Worm (Caenorhabditis elegans): ENCODE measurements around the gene C25E10.8.

C25E10.8 gene

DNA sequence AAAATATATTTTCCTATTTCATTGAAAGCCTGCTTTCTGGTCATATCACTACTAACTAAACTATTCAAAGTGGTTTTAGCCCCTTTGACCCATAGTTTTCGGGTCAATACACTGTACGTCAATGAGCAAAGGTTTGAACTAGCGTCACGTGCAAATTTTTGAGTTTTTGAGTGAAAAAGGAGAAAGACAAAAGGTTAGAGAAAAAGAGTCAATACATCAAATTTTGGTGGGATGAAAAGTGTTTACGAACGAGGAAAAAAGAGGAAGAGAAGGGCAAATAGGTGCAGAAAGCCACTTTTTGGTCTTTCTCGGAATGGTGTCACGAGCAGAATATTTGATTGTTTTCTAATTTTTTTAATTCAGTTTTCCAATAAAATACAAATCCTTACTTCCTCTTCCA, 22.0 kb upstream of the C25E10.8 start:
- TF ChIP-seq ceh-63 (GFP tag; optimal IDR thresholded peaks at IDR 0.05): no peak
- TF ChIP-seq aly-2 (tag; optimal IDR thresholded peaks at IDR 0.05): no peak
- TF ChIP-seq nhr-77 (tag; optimal IDR thresholded peaks at IDR 0.05): peak; percentile 34
- TF ChIP-seq unc-130 (tag; optimal IDR thresholded peaks at IDR 0.05): no peak
- TF ChIP-seq grh-1 (GFP tag; IDR thresholded peaks at IDR 0.05): no peak
- no peak for TF ChIP-seq ces-1 (GFP tag; optimal IDR thresholded peaks at IDR 0.05)
- TF ChIP-seq F16B12.6 (tag; optimal IDR thresholded peaks at IDR 0.05): no peak
- no peak for TF ChIP-seq snu-23 (GFP tag; optimal IDR thresholded peaks at IDR 0.05)
- TF ChIP-seq isw-1 (GFP tag; IDR thresholded peaks at IDR 0.05): no peak
- no peak for TF ChIP-seq skn-1 (tag; optimal IDR thresholded peaks at IDR 0.05)
- no peak for TF ChIP-seq snpc-4 (tag; optimal IDR thresholded peaks at IDR 0.05)
- no peak for TF ChIP-seq aha-1 (tag; optimal IDR thresholded peaks at IDR 0.05)
- peak; percentile 7 for TF ChIP-seq dsc-1 (tag; optimal IDR thresholded peaks at IDR 0.05)
- TF ChIP-seq hlh-17 (GFP tag; optimal IDR thresholded peaks at IDR 0.05; ENCODE audit: borderline replicate concordance): no peak
- no peak for TF ChIP-seq nhr-84 (tag; optimal IDR thresholded peaks at IDR 0.05)
- no peak for TF ChIP-seq nhr-12 (tag; optimal IDR thresholded peaks at IDR 0.05)
- TF ChIP-seq sup-37 (GFP tag; optimal IDR thresholded peaks at IDR 0.05): no peak
- TF ChIP-seq rnt-1 (tag; optimal IDR thresholded peaks at IDR 0.05): no peak
- TF ChIP-seq pax-3 (tag; optimal IDR thresholded peaks at IDR 0.05): no peak
- no peak for TF ChIP-seq ama-1 (optimal IDR thresholded peaks at IDR 0.05)
- TF ChIP-seq ztf-4 (tag; optimal IDR thresholded peaks at IDR 0.05): no peak
- no peak for TF ChIP-seq vab-15 (tag; optimal IDR thresholded peaks at IDR 0.05)
- no peak for TF ChIP-seq lir-3 (tag; optimal IDR thresholded peaks at IDR 0.05; ENCODE audit: poor library complexity)
- TF ChIP-seq fos-1 (tag; optimal IDR thresholded peaks at IDR 0.05): no peak
- no peak for TF ChIP-seq dpl-1 (GFP tag; optimal IDR thresholded peaks at IDR 0.05)
- no peak for TF ChIP-seq nhr-85 (tag)
- no peak for TF ChIP-seq lin-15B (tag; optimal IDR thresholded peaks at IDR 0.05)
- TF ChIP-seq pqm-1 (tag; optimal IDR thresholded peaks at IDR 0.05): no peak
- TF ChIP-seq zip-4 (GFP tag; optimal IDR thresholded peaks at IDR 0.05): no peak
- peak; percentile 18 for TF ChIP-seq lin-13 (GFP tag; optimal IDR thresholded peaks at IDR 0.05)
- TF ChIP-seq nhr-76 (tag; optimal IDR thresholded peaks at IDR 0.05): no peak
- no peak for TF ChIP-seq ceh-90 (tag; optimal IDR thresholded peaks at IDR 0.05)
- no peak for TF ChIP-seq unc-30 (tag; optimal IDR thresholded peaks at IDR 0.05)
- TF ChIP-seq unc-98 (GFP tag; IDR thresholded peaks at IDR 0.05): no peak
- peak; percentile 47 for TF ChIP-seq nhr-47 (tag; optimal IDR thresholded peaks at IDR 0.05)
- no peak for TF ChIP-seq sptf-1 (tag; optimal IDR thresholded peaks at IDR 0.05)
- TF ChIP-seq nhr-11 (tag; optimal IDR thresholded peaks at IDR 0.05): no peak
- no peak for TF ChIP-seq hlh-4 (tag; optimal IDR thresholded peaks at IDR 0.05)
- no peak for TF ChIP-seq unc-86 (tag; optimal IDR thresholded peaks at IDR 0.05)
- no peak for TF ChIP-seq C16A3.4 (tag; optimal IDR thresholded peaks at IDR 0.05)
- peak in 1 of 2 experiments; percentile 16 for TF ChIP-seq lin-35 (GFP tag; optimal IDR thresholded peaks at IDR 0.05)
- no peak for TF ChIP-seq lin-39 (tag; optimal IDR thresholded peaks at IDR 0.05)
- no peak for TF ChIP-seq ztf-11 (tag; optimal IDR thresholded peaks at IDR 0.05)
- TF ChIP-seq nhr-28 (tag; optimal IDR thresholded peaks at IDR 0.05): no peak
- peak; percentile 33; the same call in 1 of the 2 replicates for TF ChIP-seq nhr-19 (GFP tag; conservative IDR thresholded peaks at IDR 0.05)
- no peak for TF ChIP-seq efl-3 (GFP tag; optimal IDR thresholded peaks at IDR 0.05)
- peak; percentile 38 for TF ChIP-seq nhr-90 (tag; optimal IDR thresholded peaks at IDR 0.05; ENCODE audit: poor library complexity)
- no peak for TF ChIP-seq ets-5 (GFP tag; IDR thresholded peaks at IDR 0.05)
- no peak for TF ChIP-seq unc-62 (GFP tag; optimal IDR thresholded peaks at IDR 0.05)
- peak; percentile 46 for TF ChIP-seq nhr-20 (tag; optimal IDR thresholded peaks at IDR 0.05)
- TF ChIP-seq tbx-2 (tag; optimal IDR thresholded peaks at IDR 0.05): no peak
- no peak for TF ChIP-seq mep-1 (tag; optimal IDR thresholded peaks at IDR 0.05)
- peak in 1 of 2 experiments; percentile 68 for TF ChIP-seq mdl-1 (tag; optimal IDR thresholded peaks at IDR 0.05)
- no peak for TF ChIP-seq egl-27 (tag; optimal IDR thresholded peaks at IDR 0.05)
- TF ChIP-seq elt-3 (tag; optimal IDR thresholded peaks at IDR 0.05): no peak

Data from whole organism, L1 larva.